Worm (Caenorhabditis elegans) whole organism, late embryonic: Measurements from ENCODE around the gene F11C7.2.

Experiments used
- K09A11.1 ChIP-seq: sonication (generic microtip); optimal IDR thresholded peaks from 2 replicates; lab custom pipeline; 2017; ENCODE audit warnings: antibody characterized with exemption, mild to moderate bottlenecking, missing genetic modification characterization, missing compliant biosample characterization; ENCODE audit not compliant: insufficient read depth
- dmd-4 ChIP-seq: sonication (generic microtip); optimal IDR thresholded peaks from 2 replicates; lab custom pipeline; 2016; ENCODE audit warnings: borderline replicate concordance, missing genetic modification characterization, missing compliant biosample characterization
- hlh-6 ChIP-seq: sonication (generic microtip); optimal IDR thresholded peaks from 2 replicates; lab custom pipeline; 2016; ENCODE audit warnings: missing genotype, missing genetic modification characterization, missing compliant biosample characterization

DNA sequence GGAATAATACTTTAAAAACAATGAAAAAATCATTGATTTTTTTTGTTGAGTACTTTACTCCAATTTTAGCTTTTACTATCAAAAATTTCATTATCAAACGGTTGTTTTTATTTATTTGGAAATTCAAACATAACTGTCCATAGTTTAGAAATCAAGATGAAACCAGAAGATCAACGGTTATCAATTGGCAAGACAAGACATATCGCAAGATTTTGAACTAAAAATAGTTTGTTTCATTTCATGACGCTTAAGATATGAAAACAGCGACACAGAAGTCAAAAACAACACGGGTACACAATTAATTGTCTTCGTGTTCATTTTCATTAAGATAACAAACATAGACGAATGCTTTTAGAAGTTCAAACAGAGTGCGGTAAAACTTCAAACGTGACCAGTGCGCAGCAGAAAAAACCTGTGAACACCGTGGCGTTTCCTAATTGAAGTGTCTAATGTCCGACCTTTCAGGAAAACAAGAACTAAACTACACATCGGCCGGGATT, 20.9 kb downstream of the F11C7.2 start:
- no peak for TF ChIP-seq hlh-6
- no peak for TF ChIP-seq K09A11.1 (tag; lab: Kevin White, UChicago)
- TF ChIP-seq dmd-4 (tag; lab: Kevin White, UChicago), result no peak
